Worm (Caenorhabditis elegans) whole organism, L3 larva: ENCODE measurements around the gene dkf-2.

Source experiments
- ZK546.5 ChIP-seq: sonication (generic microtip); optimal IDR thresholded peaks from 2 replicates; lab custom pipeline; 2017; ENCODE audit warnings: missing biosample characterization, missing genetic modification characterization
- ceh-82 ChIP-seq: fragments of 150-350 bp; optimal IDR thresholded peaks from 2 replicates; lab custom pipeline; 2014; ENCODE audit warnings: missing biosample characterization, missing genetic modification characterization
- jun-1 ChIP-seq: fragments of 150-350 bp; optimal IDR thresholded peaks from 2 replicates; lab custom pipeline; 2014; ENCODE audit warnings: missing biosample characterization, missing genetic modification reagents, missing genetic modification characterization
- nhr-25 ChIP-seq: sonication (generic microtip); optimal IDR thresholded peaks from 2 replicates; lab custom pipeline; 2017; ENCODE audit warnings: missing biosample characterization, missing genetic modification characterization
- pha-4 ChIP-seq: fragments of 150-350 bp; optimal IDR thresholded peaks from 2 replicates; lab custom pipeline; 2014; ENCODE audit warnings: missing biosample characterization, missing genetic modification reagents, missing genetic modification characterization

- no peak for TF ChIP-seq ZK546.5 (tag; lab: Kevin White, UChicago)
- no peak for TF ChIP-seq jun-1 (tag; lab: Kevin White, UChicago)
- no peak for TF ChIP-seq nhr-25 (tag; lab: Kevin White, UChicago)
- no peak for TF ChIP-seq ceh-82
- no peak for TF ChIP-seq pha-4
These were observed 41.5 kb downstream of the dkf-2 start, which contains the start of gene immt-2 for ce11 chrV:16788967-16789366.
